Worm (Caenorhabditis elegans): ENCODE measurements around the gene ampd-1.

- TF ChIP-seq ztf-29 (GFP tag; IDR thresholded peaks at IDR 0.05): no peak
- TF ChIP-seq tab-1 (GFP tag; IDR thresholded peaks at IDR 0.05): no peak
- no peak for TF ChIP-seq cog-1 (tag; optimal IDR thresholded peaks at IDR 0.05)
- no peak for TF ChIP-seq med-1 (GFP tag; optimal IDR thresholded peaks at IDR 0.05; ENCODE audit: insufficient read depth)
- no peak for TF ChIP-seq T22C8.4 (GFP tag; IDR thresholded peaks at IDR 0.05)
These were observed 9.1 kb upstream of the ampd-1 start, which contains the start of gene msp-49 for ce11 chrII:5194066-5194465.

Measured in whole organism, midembryonic.